Worm (Caenorhabditis elegans) whole organism, mixed stage, embryonic: Measurements from ENCODE around the gene eng-1.

Experiments used
- M03D4.4 ChIP-seq: sonication (generic microtip); optimal IDR thresholded peaks from 2 replicates; lab custom pipeline; 2017; ENCODE audit warnings: mild to moderate bottlenecking, missing genetic modification characterization, missing compliant biosample characterization
- blmp-1 ChIP-seq: fragments of 150-350 bp; optimal IDR thresholded peaks from 2 replicates; lab custom pipeline; 2014; ENCODE audit warnings: missing biosample characterization, missing genetic modification characterization
- ceh-39 ChIP-seq: fragments of 150-350 bp; optimal IDR thresholded peaks from 2 replicates; lab custom pipeline; 2014; ENCODE audit warnings: missing biosample characterization, missing genetic modification characterization
- ceh-43 ChIP-seq: fragments of 200-800 bp; sonication (Bioruptor generic); optimal IDR thresholded peaks from 2 replicates; lab custom pipeline; 2018; ENCODE audit warnings: mild to moderate bottlenecking, missing genetic modification characterization, moderate library complexity, missing compliant biosample characterization
- ceh-83 ChIP-seq: fragments of 200-800 bp; sonication (Bioruptor generic); optimal IDR thresholded peaks from 2 replicates; lab custom pipeline; 2018; ENCODE audit warnings: mild to moderate bottlenecking, missing genetic modification characterization, missing compliant biosample characterization
- drap-1 ChIP-seq: fragments of 200-800 bp; sonication (Bioruptor generic); optimal IDR thresholded peaks from 3 replicates; lab custom pipeline; 2018; ENCODE audit warnings: mild to moderate bottlenecking, missing genetic modification characterization, missing compliant biosample characterization
- elt-1 ChIP-seq: sonication (generic microtip); optimal IDR thresholded peaks from 2 replicates; lab custom pipeline; 2017; ENCODE audit warnings: missing genetic modification characterization, mild to moderate bottlenecking, missing compliant biosample characterization, antibody characterized with exemption, moderate library complexity, borderline replicate concordance; ENCODE audit not compliant: insufficient read depth
- flh-1 ChIP-seq: fragments of 200-800 bp; sonication (Bioruptor generic); optimal IDR thresholded peaks from 2 replicates; lab custom pipeline; 2018; ENCODE audit warnings: mild to moderate bottlenecking, missing genetic modification characterization, moderate library complexity, missing compliant biosample characterization
- ham-2 ChIP-seq: fragments of 200-800 bp; sonication (Bioruptor generic); optimal IDR thresholded peaks from 2 replicates; lab custom pipeline; 2018; ENCODE audit warnings: mild to moderate bottlenecking, missing genetic modification characterization, missing compliant biosample characterization
- hlh-1 ChIP-seq: fragments of 150-350 bp; optimal IDR thresholded peaks from 2 replicates; lab custom pipeline; 2014; ENCODE audit warnings: missing biosample characterization, missing genetic modification reagents, missing genetic modification characterization
- lin-13 ChIP-seq: fragments of 150-350 bp; optimal IDR thresholded peaks from 2 replicates; lab custom pipeline; 2014; ENCODE audit warnings: missing biosample characterization, missing genetic modification characterization
- lin-32 ChIP-seq: fragments of 200-800 bp; sonication (Bioruptor generic); optimal IDR thresholded peaks from 2 replicates; lab custom pipeline; 2018; ENCODE audit warnings: mild to moderate bottlenecking, missing genetic modification characterization, missing compliant biosample characterization
- lsy-2 ChIP-seq: fragments of 150-350 bp; optimal IDR thresholded peaks from 2 replicates; lab custom pipeline; 2014; ENCODE audit warnings: missing biosample characterization, missing genetic modification characterization
- mab-5 ChIP-seq: fragments of 150-350 bp; optimal IDR thresholded peaks from 2 replicates; lab custom pipeline; 2014; ENCODE audit warnings: missing biosample characterization, missing genetic modification characterization
- mep-1 ChIP-seq: fragments of 150-350 bp; optimal IDR thresholded peaks from 2 replicates; lab custom pipeline; 2017; ENCODE audit warnings: missing biosample characterization, missing genetic modification reagents, missing genetic modification characterization, inconsistent platforms
- mls-2 ChIP-seq: sonication (generic microtip); optimal IDR thresholded peaks from 2 replicates; lab custom pipeline; 2016; ENCODE audit warnings: mild to moderate bottlenecking, missing genetic modification characterization, moderate library complexity, missing compliant biosample characterization
- nhr-12 ChIP-seq: fragments of 150-350 bp; optimal IDR thresholded peaks from 2 replicates; lab custom pipeline; 2014; ENCODE audit warnings: missing biosample characterization, missing genetic modification characterization
- nhr-28 ChIP-seq: fragments of 150-350 bp; optimal IDR thresholded peaks from 2 replicates; lab custom pipeline; 2014; ENCODE audit warnings: missing biosample characterization, missing genetic modification characterization
- nhr-76 ChIP-seq: sonication (generic microtip); optimal IDR thresholded peaks from 2 replicates; lab custom pipeline; 2017; ENCODE audit warnings: missing biosample characterization, missing genetic modification characterization
- pha-4 ChIP-seq: fragments of 150-350 bp; optimal IDR thresholded peaks from 2 replicates; lab custom pipeline; 2018; ENCODE audit warnings: missing biosample characterization, missing genetic modification reagents, missing genetic modification characterization
- sem-2 ChIP-seq: fragments of 200-800 bp; sonication (Bioruptor generic); optimal IDR thresholded peaks from 2 replicates; lab custom pipeline; 2018; ENCODE audit warnings: mild to moderate bottlenecking, missing genetic modification characterization, missing compliant biosample characterization
- snpc-4 ChIP-seq: fragments of 150-350 bp; optimal IDR thresholded peaks from 2 replicates; lab custom pipeline; 2014; ENCODE audit warnings: missing biosample characterization, missing genetic modification characterization
- tbx-8 ChIP-seq: fragments of 200-800 bp; sonication (Bioruptor generic); optimal IDR thresholded peaks from 2 replicates; lab custom pipeline; 2018; ENCODE audit warnings: mild to moderate bottlenecking, missing genetic modification characterization, moderate library complexity, missing compliant biosample characterization
- unc-120 ChIP-seq: sonication (generic microtip); optimal IDR thresholded peaks from 2 replicates; lab custom pipeline; 2017; ENCODE audit warnings: missing genetic modification characterization, missing compliant biosample characterization; ENCODE audit not compliant: poor library complexity, severe bottlenecking
- unc-39 ChIP-seq: fragments of 150-350 bp; optimal IDR thresholded peaks from 2 replicates; lab custom pipeline; 2014; ENCODE audit warnings: missing biosample characterization, missing genetic modification characterization
- unc-62 ChIP-seq: fragments of 150-350 bp; optimal IDR thresholded peaks from 2 replicates; lab custom pipeline; 2014; ENCODE audit warnings: missing biosample characterization, missing genetic modification reagents, missing genetic modification characterization
- zip-8 ChIP-seq: fragments of 150-350 bp; optimal IDR thresholded peaks from 2 replicates; lab custom pipeline; 2014; ENCODE audit warnings: missing biosample characterization, missing genetic modification characterization
- ztf-11 ChIP-seq: fragments of 150-350 bp; optimal IDR thresholded peaks from 2 replicates; lab custom pipeline; 2014; ENCODE audit warnings: missing biosample characterization, missing genetic modification characterization

The eng-1 gene

ce11 chrIII:5876140-5876675 lies 7.9 kb upstream of the eng-1 start, which contains the start of gene aldo-2:
Gene aldo-2, minus strand, starts transcription at chrIII:5876625.
- no peak for TF ChIP-seq M03D4.4 (tag; lab: Kevin White, UChicago)
- no peak for TF ChIP-seq ham-2 (GFP tag; lab: Kevin White, UChicago)
- TF ChIP-seq flh-1 (GFP tag; lab: Kevin White, UChicago), result no peak

ce11 chrIII:5875705-5876104 lies 7.4 kb upstream of the eng-1 start:
- TF ChIP-seq elt-1 (peak; percentile 35), lin-32 (GFP tag; lab: Kevin White, UChicago) (no peak)

- TF ChIP-seq nhr-76 (tag; lab: Kevin White, UChicago) (no peak), mab-5 (tag; lab: Kevin White, UChicago) (no peak), lsy-2 (tag; lab: Kevin White, UChicago) (no peak), zip-8 (tag; lab: Kevin White, UChicago) (no peak), mls-2 (tag; lab: Kevin White, UChicago) (no peak), snpc-4 (no peak), ceh-43 (GFP tag; lab: Kevin White, UChicago) (no peak), ceh-39 (no peak), blmp-1 (tag; lab: Kevin White, UChicago) (no peak), ceh-83 (no peak), mep-1 (no peak), sem-2 (GFP tag; lab: Kevin White, UChicago) (no peak), tbx-8 (no peak), hlh-1 (no peak), pha-4 (tag; lab: Kevin White, UChicago) (no peak), lin-13 (tag; lab: Kevin White, UChicago) (no peak), M03D4.4 (tag; lab: Kevin White, UChicago) (no peak)
These were observed 7.1 kb upstream of the eng-1 start for ce11 chrIII:5875418-5875702.

ce11 chrIII:5874664-5875417 lies 6.5 kb upstream of the eng-1 start:
- TF ChIP-seq unc-120 (tag; lab: Kevin White, UChicago) (no peak), M03D4.4 (tag; lab: Kevin White, UChicago) (no peak), ceh-83 (no peak), pha-4 (tag; lab: Kevin White, UChicago) (no peak), tbx-8 (no peak), snpc-4 (no peak), unc-39 (no peak), drap-1 (no peak), nhr-12 (tag; lab: Kevin White, UChicago) (no peak)

ce11 chrIII:5874263-5874662 lies 6.0 kb upstream of the eng-1 start:
- TF ChIP-seq ceh-43 (GFP tag; lab: Kevin White, UChicago) (no peak), unc-39 (no peak), blmp-1 (tag; lab: Kevin White, UChicago) (no peak), lin-32 (GFP tag; lab: Kevin White, UChicago) (no peak), ztf-11 (tag; lab: Kevin White, UChicago) (no peak), unc-62 (GFP tag; lab: Kevin White, UChicago) (peak; percentile 38), snpc-4 (no peak), pha-4 (tag; lab: Kevin White, UChicago) (no peak), mep-1 (no peak)

- TF ChIP-seq nhr-28 (tag; lab: Kevin White, UChicago) (no peak), zip-8 (tag; lab: Kevin White, UChicago) (peak; percentile 24), hlh-1 (peak; percentile 38), lin-32 (GFP tag; lab: Kevin White, UChicago) (no peak), unc-39 (no peak)
These were observed 4.0 kb upstream of the eng-1 start for ce11 chrIII:5872288-5872687.
